Worm (Caenorhabditis elegans): ENCODE results near the gene aip-1.
"Not testable (repeated sequence)": the region's sequence is repeated elsewhere in the genome, so short reads cannot be mapped to it uniquely, and the experiment has no call there.

The aip-1 gene

DNA sequence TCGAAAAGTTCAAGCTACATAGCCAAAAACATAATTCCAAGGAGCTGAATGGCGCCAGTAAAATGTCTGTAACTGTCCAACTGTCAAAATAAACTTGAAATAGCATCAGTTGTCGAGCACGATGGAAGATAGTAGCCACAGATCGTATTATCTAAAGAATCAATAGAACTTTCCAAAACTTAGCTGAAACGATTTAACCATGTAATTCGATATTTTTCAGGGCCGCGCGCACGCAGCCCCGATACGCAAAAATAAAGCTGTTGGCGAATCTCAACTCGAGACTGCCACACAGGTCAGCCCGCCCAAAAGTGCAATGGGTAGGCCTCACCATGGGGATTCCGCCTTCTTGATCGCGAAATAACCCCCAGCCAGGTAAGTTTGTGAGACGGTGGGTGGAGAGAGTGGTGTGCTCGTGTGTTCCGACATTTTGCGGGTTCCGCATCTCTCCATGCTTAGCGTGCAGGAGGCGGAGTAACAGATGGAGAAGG lies 16.2 kb downstream of the aip-1 start:
- TF ChIP-seq crh-2 (tag; optimal IDR thresholded peaks at IDR 0.05) (peak; percentile 61), lsy-2 (tag; optimal IDR thresholded peaks at IDR 0.05) (peak in 1 of 2 experiments; percentile 42), nhr-21 (tag; optimal IDR thresholded peaks at IDR 0.05) (peak; percentile 59), ztf-4 (tag; optimal IDR thresholded peaks at IDR 0.05) (no peak), ama-1 (optimal IDR thresholded peaks at IDR 0.05) (peak; percentile 89), mab-5 (tag; optimal IDR thresholded peaks at IDR 0.05) (no peak), sma-9 (GFP tag; optimal IDR thresholded peaks at IDR 0.05) (peak; percentile 40), sma-9 (tag; optimal IDR thresholded peaks at IDR 0.05) (no peak), mbf-1 (tag; optimal IDR thresholded peaks at IDR 0.05) (no peak), lin-13 (GFP tag; optimal IDR thresholded peaks at IDR 0.05) (peak; percentile 29), peb-1 (tag; optimal IDR thresholded peaks at IDR 0.05) (no peak), F13H6.1 (tag; optimal IDR thresholded peaks at IDR 0.05) (peak; percentile 18), fos-1 (tag; optimal IDR thresholded peaks at IDR 0.05) (peak; percentile 4), gmeb-1 (tag; optimal IDR thresholded peaks at IDR 0.05) (peak; percentile 52), Y55F3AM.14 (GFP tag; optimal IDR thresholded peaks at IDR 0.05) (peak; percentile 47), snpc-4 (tag; optimal IDR thresholded peaks at IDR 0.05) (peak; percentile 95), unc-39 (tag; optimal IDR thresholded peaks at IDR 0.05) (no peak), sma-3 (GFP tag; optimal IDR thresholded peaks at IDR 0.05) (peak; percentile 72)

DNA sequence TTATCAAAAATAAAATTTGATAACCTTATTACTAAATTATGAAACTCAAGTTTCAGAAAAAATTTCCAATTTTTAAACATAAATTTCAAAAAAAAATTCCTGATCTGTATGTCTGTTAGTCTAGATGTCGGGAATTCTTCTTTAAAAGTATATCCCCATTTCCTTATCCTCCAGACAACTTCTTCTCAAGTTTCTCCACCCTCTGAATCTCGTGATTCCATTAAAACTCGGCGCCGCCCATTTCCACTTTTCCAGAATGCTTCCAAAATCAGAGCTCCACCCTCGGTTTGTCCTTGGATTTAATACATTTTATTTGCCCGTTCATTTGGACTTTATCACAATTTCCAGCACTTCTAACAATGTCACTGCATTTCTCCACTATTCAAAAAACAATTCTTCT lies 21.5 kb downstream of the aip-1 start, which contains the start of gene ins-10:
Gene ins-10, plus strand, starts transcription at position 301 of the 400 bp plus-strand sequence.
- no peak for TF ChIP-seq ZK546.5 (tag; optimal IDR thresholded peaks at IDR 0.05)
- no peak for TF ChIP-seq unc-55 (GFP tag; optimal IDR thresholded peaks at IDR 0.05)
- no peak for TF ChIP-seq alr-1 (tag; optimal IDR thresholded peaks at IDR 0.05)
- TF ChIP-seq nhr-23 (tag; optimal IDR thresholded peaks at IDR 0.05) = no peak
- TF ChIP-seq blmp-1 (tag; optimal IDR thresholded peaks at IDR 0.05; ENCODE audit: insufficient read depth) = no peak
- TF ChIP-seq Y55F3AM.14 (GFP tag; optimal IDR thresholded peaks at IDR 0.05) = no peak

DNA sequence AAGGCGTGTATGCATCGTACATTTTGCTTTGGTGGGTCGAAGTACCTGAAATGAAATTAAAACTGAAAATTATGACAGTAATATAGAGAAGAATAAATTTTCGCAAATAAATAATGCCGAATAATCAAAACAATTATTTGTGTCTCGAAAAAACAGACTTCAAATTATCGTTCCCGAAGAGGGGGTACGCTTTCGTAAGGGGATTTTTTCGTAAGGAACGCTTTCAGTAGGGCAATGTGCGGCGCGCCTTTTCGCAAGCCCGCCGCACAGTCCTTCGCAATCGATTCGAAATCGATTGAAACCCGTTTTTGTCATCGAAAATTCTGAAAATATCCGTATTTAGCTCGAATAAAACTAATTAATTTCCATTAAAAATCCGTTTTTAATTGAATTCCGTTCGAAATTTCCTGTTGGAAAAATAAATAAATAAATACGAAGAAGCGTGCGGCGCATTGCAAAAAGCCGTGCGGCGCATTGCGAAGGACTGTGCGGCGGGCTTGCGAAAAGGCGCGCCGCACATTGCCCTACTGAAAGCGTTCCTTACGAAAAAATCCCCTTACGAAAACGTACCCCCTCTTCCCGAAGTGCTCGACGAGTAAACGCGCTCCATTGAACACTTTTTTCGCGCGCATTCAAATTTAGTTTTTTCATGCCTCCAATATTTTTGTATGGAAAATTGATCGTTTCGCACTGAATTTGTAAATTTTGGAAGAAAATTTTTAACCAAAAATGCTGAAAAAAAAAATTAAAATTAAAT lies 26.4 kb downstream of the aip-1 start, which contains the start of gene vps-39:
Gene vps-39, minus strand, starts transcription at position 51 of the 757 bp plus-strand sequence.
- TF ChIP-seq sma-3 (GFP tag; optimal IDR thresholded peaks at IDR 0.05) (peak; percentile 28), F13H6.1 (tag; optimal IDR thresholded peaks at IDR 0.05) (peak; percentile 58), unc-55 (GFP tag; optimal IDR thresholded peaks at IDR 0.05) (peak; percentile 25), nhr-129 (tag; optimal IDR thresholded peaks at IDR 0.05) (peak; percentile 5), lsy-2 (tag; optimal IDR thresholded peaks at IDR 0.05) (peak in 1 of 2 experiments; percentile 35), gmeb-1 (tag; optimal IDR thresholded peaks at IDR 0.05) (peak; percentile 8), sma-9 (GFP tag; optimal IDR thresholded peaks at IDR 0.05) (peak; percentile 28), lin-13 (GFP tag; optimal IDR thresholded peaks at IDR 0.05) (peak; percentile 4)
- TF ChIP-seq sma-9 (tag; optimal IDR thresholded peaks at IDR 0.05) = not testable (repeated sequence)

DNA sequence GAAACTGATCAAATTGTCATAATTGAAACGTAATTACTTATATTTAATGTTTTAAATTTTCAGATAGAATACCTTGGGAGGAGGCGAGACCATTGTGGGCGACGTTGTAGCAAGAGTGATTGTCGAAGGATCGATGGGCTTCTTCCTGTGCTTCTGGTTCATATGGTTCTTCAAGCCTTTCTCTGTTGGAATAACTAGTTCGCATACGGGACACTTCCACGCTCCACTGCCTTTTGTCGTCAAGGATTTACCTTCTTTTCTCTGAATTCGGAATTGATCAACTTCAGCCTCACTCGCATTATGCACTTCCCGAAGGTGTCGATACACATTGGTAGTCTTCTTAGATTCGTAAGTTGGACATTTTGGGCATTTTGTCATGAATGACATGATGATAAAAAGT lies 37.1 kb downstream of the aip-1 start, which contains the start of gene F58D12.1:
Gene F58D12.1, plus strand, starts transcription at position 301 of the 400 bp plus-strand sequence.
- TF ChIP-seq mbf-1 (tag; optimal IDR thresholded peaks at IDR 0.05); Y55F3AM.14 (GFP tag; optimal IDR thresholded peaks at IDR 0.05); nhr-21 (tag; optimal IDR thresholded peaks at IDR 0.05): not testable (repeated sequence)

DNA sequence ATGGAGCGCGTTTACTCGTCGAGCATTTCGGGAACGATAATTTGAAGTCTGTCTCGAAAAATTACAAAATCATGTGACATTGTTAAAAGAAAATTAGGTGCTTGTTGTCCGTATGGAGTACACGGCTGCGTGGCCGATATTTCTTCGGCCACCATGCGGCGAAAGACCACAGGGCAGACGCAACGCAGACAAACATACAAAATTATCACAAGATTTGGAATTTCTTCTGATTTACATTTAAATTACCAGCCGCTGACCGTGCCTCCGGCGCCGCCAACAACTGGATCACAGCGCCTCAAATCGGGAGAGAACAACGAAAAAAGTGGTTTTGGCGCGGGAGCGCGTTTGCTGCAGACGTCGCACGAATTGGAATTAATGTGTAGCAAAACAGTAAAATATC lies 43.0 kb downstream of the aip-1 start:
- TF ChIP-seq nhr-25 (tag; optimal IDR thresholded peaks at IDR 0.05) (peak; percentile 90), R02D3.7 (tag; optimal IDR thresholded peaks at IDR 0.05) (peak; percentile 48), gmeb-1 (tag; optimal IDR thresholded peaks at IDR 0.05) (peak; percentile 88), ceh-16 (tag; optimal IDR thresholded peaks at IDR 0.05) (peak; percentile 89), fos-1 (tag; optimal IDR thresholded peaks at IDR 0.05) (peak; percentile 83), nhr-77 (tag; optimal IDR thresholded peaks at IDR 0.05) (peak; percentile 7), lsy-2 (tag; optimal IDR thresholded peaks at IDR 0.05) (peak; percentile 82 to 93), snpc-4 (tag; optimal IDR thresholded peaks at IDR 0.05) (peak; percentile 68), ZK546.5 (tag; optimal IDR thresholded peaks at IDR 0.05) (peak; percentile 35), mdl-1 (tag; optimal IDR thresholded peaks at IDR 0.05) (peak; percentile 58 to 68), skn-1 (tag; optimal IDR thresholded peaks at IDR 0.05) (peak; percentile 13), sem-4 (tag; optimal IDR thresholded peaks at IDR 0.05) (peak; percentile 93), sma-9 (GFP tag; optimal IDR thresholded peaks at IDR 0.05) (peak; percentile 99), F13H6.1 (tag; optimal IDR thresholded peaks at IDR 0.05) (peak; percentile 96), ceh-82 (tag; optimal IDR thresholded peaks at IDR 0.05) (peak; percentile 67), unc-62 (GFP tag; optimal IDR thresholded peaks at IDR 0.05) (peak; percentile 55), lin-13 (GFP tag; optimal IDR thresholded peaks at IDR 0.05) (peak; percentile 87), egl-27 (tag; optimal IDR thresholded peaks at IDR 0.05) (peak; percentile 76), ztf-4 (tag; optimal IDR thresholded peaks at IDR 0.05) (peak; percentile 84), nhr-21 (tag; optimal IDR thresholded peaks at IDR 0.05) (peak; percentile 97), zag-1 (tag; optimal IDR thresholded peaks at IDR 0.05) (peak; percentile 69), Y55F3AM.14 (GFP tag; optimal IDR thresholded peaks at IDR 0.05) (peak; percentile 86), unc-55 (GFP tag; optimal IDR thresholded peaks at IDR 0.05) (peak; percentile 78), nhr-129 (tag; optimal IDR thresholded peaks at IDR 0.05) (peak; percentile 68), C34F6.9 (tag; optimal IDR thresholded peaks at IDR 0.05) (peak; percentile 91), nhr-10 (tag; optimal IDR thresholded peaks at IDR 0.05) (peak; percentile 39), nhr-237 (tag; optimal IDR thresholded peaks at IDR 0.05) (peak; percentile 33), crh-2 (tag; optimal IDR thresholded peaks at IDR 0.05) (peak; percentile 93), lin-11 (tag; optimal IDR thresholded peaks at IDR 0.05) (peak; percentile 94), sma-3 (GFP tag; optimal IDR thresholded peaks at IDR 0.05) (peak; percentile 98)
- not testable (repeated sequence) for TF ChIP-seq sma-9 (tag; optimal IDR thresholded peaks at IDR 0.05)

Data from whole organism, L2 larva.